Worm (Caenorhabditis elegans): Measurements from ENCODE around the gene F54C8.7.

DNA sequence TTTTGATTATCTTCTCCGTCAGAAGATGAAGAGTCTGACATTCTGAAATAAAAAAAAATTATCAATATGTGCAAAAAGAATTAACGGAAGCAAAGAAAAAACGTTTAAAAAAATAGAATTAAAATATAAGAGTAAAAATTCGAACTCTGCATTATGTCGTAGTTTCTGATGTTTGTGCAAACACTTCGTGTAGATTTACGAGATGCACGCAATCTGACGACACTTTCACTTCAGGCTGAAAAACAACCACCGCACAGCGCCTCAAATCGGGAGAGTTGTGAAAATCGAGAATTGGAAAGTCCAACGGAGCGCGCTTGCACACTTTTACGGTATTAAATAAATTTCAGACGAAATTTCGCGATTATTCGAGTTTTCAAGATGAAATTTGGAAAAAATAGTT, 47.3 kb downstream of the F54C8.7 start, which contains the start of gene T26G10.1:
- TF ChIP-seq tra-4 (tag; optimal IDR thresholded peaks at IDR 0.05) (no peak), aly-1 (tag; optimal IDR thresholded peaks at IDR 0.05) (no peak), ets-7 (tag; optimal IDR thresholded peaks at IDR 0.05) (no peak), ceh-36 (tag; optimal IDR thresholded peaks at IDR 0.05) (no peak), scrt-1 (GFP tag; IDR thresholded peaks at IDR 0.05) (no peak), flt-1 (GFP tag; IDR thresholded peaks at IDR 0.05) (no peak), ceh-13 (GFP tag; optimal IDR thresholded peaks at IDR 0.05) (no peak), ama-1 (optimal IDR thresholded peaks at IDR 0.05) (no peak), hnd-1 (tag; optimal IDR thresholded peaks at IDR 0.05) (no peak), tbx-11 (GFP tag; IDR thresholded peaks at IDR 0.05) (no peak), B0310.2 (tag; optimal IDR thresholded peaks at IDR 0.05) (no peak), F13C5.2 (tag; optimal IDR thresholded peaks at IDR 0.05) (no peak), sea-1 (GFP tag; conservative IDR thresholded peaks at IDR 0.05) (no peak)
